Fruit fly (Drosophila melanogaster): Measurements from ENCODE around the gene Uros1.

Gene Uros1

dm6 chrX:8924778-8925177 is 24.7 kb upstream of the Uros1 start (continued):
- no peak for TF ChIP-seq Meics (GFP tag; optimal IDR thresholded peaks at IDR 0.05)
- no peak for TF ChIP-seq zf30C (GFP tag; optimal IDR thresholded peaks at IDR 0.05)
- TF ChIP-seq CG42726 (GFP tag; IDR thresholded peaks at IDR 0.05; ENCODE audit: partially characterized antibody) = no peak
- 0 out of 2 replicates have a peak, but pooled peaks have one; percentile 27 for TF ChIP-seq Adf1 (GFP tag; IDR thresholded peaks at IDR 0.05)
- TF ChIP-seq HmgD (GFP tag; optimal IDR thresholded peaks at IDR 0.05) = peak; percentile 23
- TF ChIP-seq CG2712 (tag; optimal IDR thresholded peaks at IDR 0.05) = no peak
- peak; percentile 90 for TF ChIP-seq crol (GFP tag; IDR thresholded peaks at IDR 0.05)
- TF ChIP-seq tap (tag; optimal IDR thresholded peaks at IDR 0.05) = no peak
- TF ChIP-seq CG13894 (tag; optimal IDR thresholded peaks at IDR 0.05) = peak; percentile 24
- no peak for TF ChIP-seq Mrtf (GFP tag; IDR thresholded peaks at IDR 0.05)
- TF ChIP-seq CG12391 (tag; optimal IDR thresholded peaks at IDR 0.05) = no peak
- no peak for TF ChIP-seq E2f1 (GFP tag; IDR thresholded peaks at IDR 0.05)
- no peak for TF ChIP-seq gsb (GFP tag; IDR thresholded peaks at IDR 0.05)
- no peak for TF ChIP-seq CG9932 (GFP tag; IDR thresholded peaks at IDR 0.05)
- TF ChIP-seq Doc2 (GFP tag; IDR thresholded peaks at IDR 0.05) = no peak
- TF ChIP-seq CG7839 (tag; optimal IDR thresholded peaks at IDR 0.05) = no peak
- TF ChIP-seq trem (tag; optimal IDR thresholded peaks at IDR 0.05) = no peak
- TF ChIP-seq CG3847 (GFP tag; IDR thresholded peaks at IDR 0.05) = no peak
- TF ChIP-seq vnd (GFP tag; IDR thresholded peaks at IDR 0.05; ENCODE audit: partially characterized antibody) = no peak
- TF ChIP-seq CG10565 (GFP tag; optimal IDR thresholded peaks at IDR 0.05) = no peak
- TF ChIP-seq bcd (GFP tag; optimal IDR thresholded peaks at IDR 0.05) = no peak
- TF ChIP-seq CG33557 (GFP tag; optimal IDR thresholded peaks at IDR 0.05) = no peak
- TF ChIP-seq CG6813 (GFP tag; optimal IDR thresholded peaks at IDR 0.05) = no peak
- TF ChIP-seq CG16815 (GFP tag; optimal IDR thresholded peaks at IDR 0.05) = no peak
- TF ChIP-seq CG6689 (GFP tag; IDR thresholded peaks at IDR 0.05) = no peak
- TF ChIP-seq CG15514 (GFP tag; optimal IDR thresholded peaks at IDR 0.05) = peak; percentile 23
- TF ChIP-seq jumu (GFP tag; optimal IDR thresholded peaks at IDR 0.05) = no peak
- no peak for TF ChIP-seq CG3995 (GFP tag; optimal IDR thresholded peaks at IDR 0.05)
- no peak for TF ChIP-seq Hr39 (optimal IDR thresholded peaks at IDR 0.05)
- TF ChIP-seq abd-A (tag; optimal IDR thresholded peaks at IDR 0.05) = peak; percentile 70

dm6 chrX:8923587-8923986 is 23.5 kb upstream of the Uros1 start, which contains the start of the genes CG12661 and CG43255:
Gene CG12661 (minus strand): TSS chrX:8923687.
Gene CG43255 (plus strand): TSS chrX:8923960.
- TF ChIP-seq CG9437 (GFP tag; optimal IDR thresholded peaks at IDR 0.05) (no peak), fd64A (GFP tag; optimal IDR thresholded peaks at IDR 0.05) (no peak), Side (GFP tag; optimal IDR thresholded peaks at IDR 0.05) (no peak), CG30403 (GFP tag; optimal IDR thresholded peaks at IDR 0.05) (no peak), schlank (tag; optimal IDR thresholded peaks at IDR 0.05) (no peak), lmd (GFP tag; IDR thresholded peaks at IDR 0.05) (no peak), Optix (GFP tag; IDR thresholded peaks at IDR 0.05) (no peak), tup (GFP tag; optimal IDR thresholded peaks at IDR 0.05) (no peak), kay (GFP tag; optimal IDR thresholded peaks at IDR 0.05) (no peak), ara (GFP tag; IDR thresholded peaks at IDR 0.05) (no peak), CG6175 (GFP tag; IDR thresholded peaks at IDR 0.05) (no peak), CG1603 (tag; optimal IDR thresholded peaks at IDR 0.05) (no peak), Lpt (GFP tag; optimal IDR thresholded peaks at IDR 0.05) (no peak), Camta (GFP tag; optimal IDR thresholded peaks at IDR 0.05) (no peak), trh (GFP tag; optimal IDR thresholded peaks at IDR 0.05) (no peak), caup (GFP tag; optimal IDR thresholded peaks at IDR 0.05; ENCODE audit: severe bottlenecking) (no peak), CG31365 (tag; optimal IDR thresholded peaks at IDR 0.05) (no peak)

Data from whole organism, embryonic.